Worm (Caenorhabditis elegans) whole organism, late embryonic: ENCODE results near the gene bath-47.

Source experiments
- C08G9.2 ChIP-seq: sonication (generic microtip); optimal IDR thresholded peaks from 2 replicates; lab custom pipeline; 2016; ENCODE audit warnings: mild to moderate bottlenecking, missing genetic modification characterization, moderate library complexity, missing compliant biosample characterization
- C38D4.7 ChIP-seq: fragments of 200-800 bp; sonication (Bioruptor generic); optimal IDR thresholded peaks from 2 replicates; lab custom pipeline; 2018; ENCODE audit warnings: mild to moderate bottlenecking, missing genetic modification characterization, moderate library complexity, missing compliant biosample characterization
- K02D7.2 ChIP-seq: sonication (generic microtip); optimal IDR thresholded peaks from 2 replicates; lab custom pipeline; 2017; ENCODE audit warnings: mild to moderate bottlenecking, missing genetic modification characterization, missing compliant biosample characterization
- K09A11.1 ChIP-seq: sonication (generic microtip); optimal IDR thresholded peaks from 2 replicates; lab custom pipeline; 2017; ENCODE audit warnings: antibody characterized with exemption, mild to moderate bottlenecking, missing genetic modification characterization, missing compliant biosample characterization; ENCODE audit not compliant: insufficient read depth
- T23F11.4 ChIP-seq: fragments of 200-800 bp; sonication (Bioruptor generic); optimal IDR thresholded peaks from 2 replicates; lab custom pipeline; 2018; ENCODE audit warnings: mild to moderate bottlenecking, missing genetic modification characterization, missing compliant biosample characterization
- Y22D7AL.16 ChIP-seq: sonication (generic microtip); optimal IDR thresholded peaks from 2 replicates; lab custom pipeline; 2016; ENCODE audit warnings: missing genetic modification characterization, missing compliant biosample characterization
- ama-1 ChIP-seq: fragments of 150-350 bp; optimal IDR thresholded peaks from 2 replicates; lab custom pipeline; 2014
- ceh-14 ChIP-seq: sonication (generic microtip); optimal IDR thresholded peaks from 2 replicates; lab custom pipeline; 2016; ENCODE audit warnings: missing genotype, missing genetic modification characterization, missing compliant biosample characterization
- ceh-18 ChIP-seq: sonication (generic microtip); optimal IDR thresholded peaks from 2 replicates; lab custom pipeline; 2016; ENCODE audit warnings: missing genetic modification characterization, missing compliant biosample characterization
- ceh-24 ChIP-seq: sonication (generic microtip); optimal IDR thresholded peaks from 2 replicates; lab custom pipeline; 2016; ENCODE audit warnings: mild to moderate bottlenecking, missing genetic modification characterization, missing compliant biosample characterization
- che-1 ChIP-seq: sonication (generic microtip); optimal IDR thresholded peaks from 2 replicates; lab custom pipeline; 2016; ENCODE audit warnings: mild to moderate bottlenecking, missing genetic modification characterization, missing compliant biosample characterization
- dmd-4 ChIP-seq: sonication (generic microtip); optimal IDR thresholded peaks from 2 replicates; lab custom pipeline; 2016; ENCODE audit warnings: borderline replicate concordance, missing genetic modification characterization, missing compliant biosample characterization
- dve-1 ChIP-seq: sonication (generic microtip); optimal IDR thresholded peaks from 2 replicates; lab custom pipeline; 2017; ENCODE audit warnings: antibody characterized with exemption, mild to moderate bottlenecking, missing genetic modification characterization, missing compliant biosample characterization
- elt-2 ChIP-seq: sonication (generic microtip); optimal IDR thresholded peaks from 2 replicates; lab custom pipeline; 2016; ENCODE audit warnings: missing genetic modification reagents, missing genetic modification characterization, missing compliant biosample characterization
- elt-4 ChIP-seq: sonication (generic microtip); optimal IDR thresholded peaks from 2 replicates; lab custom pipeline; 2016; ENCODE audit warnings: missing genetic modification characterization, missing compliant biosample characterization
- ets-4 ChIP-seq: sonication (generic microtip); optimal IDR thresholded peaks from 2 replicates; lab custom pipeline; 2016; ENCODE audit warnings: missing genetic modification characterization, missing compliant biosample characterization
- fkh-6 ChIP-seq: sonication (generic microtip); optimal IDR thresholded peaks from 2 replicates; lab custom pipeline; 2016; ENCODE audit warnings: missing genetic modification characterization, missing compliant biosample characterization
- gmeb-2 ChIP-seq: sonication (generic microtip); optimal IDR thresholded peaks from 2 replicates; lab custom pipeline; 2016; ENCODE audit warnings: missing genetic modification characterization, inconsistent platforms, missing compliant biosample characterization
- hlh-13 ChIP-seq: fragments of 200-800 bp; sonication (Bioruptor generic); optimal IDR thresholded peaks from 2 replicates; lab custom pipeline; 2018; ENCODE audit warnings: mild to moderate bottlenecking, missing genetic modification characterization, missing compliant biosample characterization
- hlh-15 ChIP-seq: sonication (generic microtip); optimal IDR thresholded peaks from 2 replicates; lab custom pipeline; 2016; ENCODE audit warnings: missing genetic modification characterization, missing compliant biosample characterization
- hlh-30 ChIP-seq: sonication (generic microtip); optimal IDR thresholded peaks from 2 replicates; lab custom pipeline; 2017; ENCODE audit warnings: antibody characterized with exemption, missing genetic modification characterization, missing compliant biosample characterization; ENCODE audit not compliant: insufficient read depth
- hlh-8 ChIP-seq: sonication (generic microtip); optimal IDR thresholded peaks from 2 replicates; lab custom pipeline; 2016; ENCODE audit warnings: missing genotype, missing genetic modification characterization, missing compliant biosample characterization
- lin-11 ChIP-seq: fragments of 200-800 bp; sonication (Bioruptor generic); optimal IDR thresholded peaks from 2 replicates; lab custom pipeline; 2018; ENCODE audit warnings: mild to moderate bottlenecking, missing genetic modification characterization, missing compliant biosample characterization
- madf-2 ChIP-seq: sonication (generic microtip); optimal IDR thresholded peaks from 2 replicates; lab custom pipeline; 2017; ENCODE audit warnings: missing genetic modification characterization, missing compliant biosample characterization
- mec-3 ChIP-seq: sonication (generic microtip); optimal IDR thresholded peaks from 2 replicates; lab custom pipeline; 2016; ENCODE audit warnings: borderline replicate concordance, missing genetic modification characterization, missing compliant biosample characterization
- nhr-232 ChIP-seq: sonication (generic microtip); optimal IDR thresholded peaks from 2 replicates; lab custom pipeline; 2016; ENCODE audit warnings: missing genetic modification characterization, missing compliant biosample characterization
- npax-4 ChIP-seq: sonication (generic microtip); optimal IDR thresholded peaks from 2 replicates; lab custom pipeline; 2016; ENCODE audit warnings: missing genetic modification characterization, missing compliant biosample characterization
- pat-9 ChIP-seq: fragments of 200-800 bp; sonication (Bioruptor generic); optimal IDR thresholded peaks from 2 replicates; lab custom pipeline; 2018; ENCODE audit warnings: mild to moderate bottlenecking, missing genetic modification characterization, moderate library complexity, missing compliant biosample characterization
- pha-2 ChIP-seq: sonication (generic microtip); optimal IDR thresholded peaks from 2 replicates; lab custom pipeline; 2017; ENCODE audit warnings: mild to moderate bottlenecking, missing genetic modification characterization, missing compliant biosample characterization
- pha-4 ChIP-seq: fragments of 150-350 bp; optimal IDR thresholded peaks from 2 replicates; lab custom pipeline; 2018; ENCODE audit warnings: missing biosample characterization, missing genetic modification reagents, missing genetic modification characterization
- pros-1 ChIP-seq: fragments of 150-350 bp; optimal IDR thresholded peaks from 2 replicates; lab custom pipeline; 2014; ENCODE audit warnings: missing biosample characterization, missing genetic modification reagents, missing genetic modification characterization
- rnt-1 ChIP-seq: sonication (generic microtip); optimal IDR thresholded peaks from 2 replicates; lab custom pipeline; 2016; ENCODE audit warnings: missing genetic modification characterization, missing compliant biosample characterization
- sox-2 ChIP-seq: fragments of 200-800 bp; sonication (Bioruptor generic); IDR thresholded peaks from 2 replicates; pipeline ENCODE4 v1.3.6; 2022; ENCODE audit warnings: missing genetic modification reagents, missing genetic modification characterization, missing compliant biosample characterization
- sox-4 ChIP-seq: sonication (generic microtip); optimal IDR thresholded peaks from 2 replicates; lab custom pipeline; 2017; ENCODE audit warnings: mild to moderate bottlenecking, missing genetic modification characterization, inconsistent platforms, missing compliant biosample characterization
- unc-3 ChIP-seq, 2 experiments: fragments of 200-800 bp in 1 of 2; sonication (Bioruptor generic) in 1 of 2; sonication (generic microtip) in 1 of 2; conservative IDR thresholded peaks in 1 of 2; optimal IDR thresholded peaks in 1 of 2; 2 replicates each; pipeline versions ENCODE4 v1.3.6 to Lab custom; 2016 to 2022; ENCODE audit warnings: missing compliant biosample characterization in 2 of 2, missing genetic modification characterization in 2 of 2, missing genetic modification reagents in 1 of 2
- unc-42 ChIP-seq: sonication (generic microtip); optimal IDR thresholded peaks from 2 replicates; lab custom pipeline; 2016; ENCODE audit warnings: missing genotype, missing genetic modification characterization, missing compliant biosample characterization
- unc-55 ChIP-seq: sonication (generic microtip); optimal IDR thresholded peaks from 2 replicates; lab custom pipeline; 2017; ENCODE audit warnings: missing biosample characterization, missing genetic modification reagents, missing genetic modification characterization
- zip-5 ChIP-seq: sonication (generic microtip); optimal IDR thresholded peaks from 2 replicates; lab custom pipeline; 2016; ENCODE audit warnings: missing genetic modification characterization, missing compliant biosample characterization

The bath-47 gene

ce11 chrII:1618948-1619347 lies 17.3 kb downstream of the bath-47 start, which contains the start of gene fbxa-166:
Gene fbxa-166 (minus strand): TSS chrII:1619048.
- TF ChIP-seq ceh-14 (tag; lab: Kevin White, UChicago) (no peak), unc-3 (GFP tag; conservative IDR thresholded peaks at IDR 0.05; lab: Robert Waterston, UW) (no peak), unc-3 (tag; optimal IDR thresholded peaks at IDR 0.05; lab: Kevin White, UChicago) (no peak), hlh-8 (no peak), ama-1 (lab: Kevin White, UChicago) (no peak), lin-11 (tag; lab: Kevin White, UChicago) (no peak), Y22D7AL.16 (tag; lab: Kevin White, UChicago) (no peak), elt-4 (tag; lab: Kevin White, UChicago) (no peak), madf-2 (no peak), zip-5 (no peak), C08G9.2 (tag; lab: Kevin White, UChicago) (no peak), pha-2 (tag; lab: Kevin White, UChicago) (no peak), dmd-4 (tag; lab: Kevin White, UChicago) (no peak)

ce11 chrII:1621180-1621579 lies 19.6 kb downstream of the bath-47 start, which contains the start of gene fbxa-158:
Gene fbxa-158 (minus strand): TSS chrII:1621280.
- TF ChIP-seq che-1 (no peak), K09A11.1 (tag; lab: Kevin White, UChicago) (no peak), unc-42 (tag; lab: Kevin White, UChicago) (no peak), hlh-15 (tag; lab: Kevin White, UChicago) (no peak), hlh-13 (GFP tag; lab: Kevin White, UChicago) (no peak), sox-2 (GFP tag; lab: Robert Waterston, UW) (no peak), ceh-18 (tag; lab: Kevin White, UChicago) (no peak), C38D4.7 (no peak), gmeb-2 (no peak), hlh-30 (no peak), ets-4 (tag; lab: Kevin White, UChicago) (no peak)

- TF ChIP-seq elt-2 (tag; lab: Kevin White, UChicago) = peak; percentile 46
- no peak for TF ChIP-seq npax-4 (tag; lab: Kevin White, UChicago)
Measured at ce11 chrII:1621795-1622194, 20.2 kb downstream of the bath-47 start.

- TF ChIP-seq C38D4.7 = no peak
- TF ChIP-seq unc-55 (GFP tag; lab: Kevin White, UChicago) = no peak
- TF ChIP-seq fkh-6 (tag; lab: Kevin White, UChicago) = no peak
- no peak for TF ChIP-seq K02D7.2 (tag; lab: Kevin White, UChicago)
- no peak for TF ChIP-seq ceh-24 (tag; lab: Kevin White, UChicago)
- no peak for TF ChIP-seq elt-2 (tag; lab: Kevin White, UChicago)
- no peak for TF ChIP-seq sox-4 (tag; lab: Kevin White, UChicago)
- no peak for TF ChIP-seq hlh-8
- TF ChIP-seq pat-9 = no peak
- TF ChIP-seq hlh-30 = no peak
- TF ChIP-seq T23F11.4 (GFP tag; lab: Kevin White, UChicago) = no peak
- TF ChIP-seq dve-1 (tag; lab: Kevin White, UChicago) = no peak
Measured at ce11 chrII:1624572-1624971, 23.0 kb downstream of the bath-47 start, which contains the start of gene fbxa-160. Gene fbxa-160 (minus strand): TSS chrII:1624672.

ce11 chrII:1625666-1626065 lies 24.1 kb downstream of the bath-47 start, which contains the start of gene C08E3.14:
Gene C08E3.14 (plus strand): TSS chrII:1625966.
- no peak for TF ChIP-seq gmeb-2
- TF ChIP-seq pros-1 (tag; lab: Kevin White, UChicago) = no peak
- no peak for TF ChIP-seq mec-3 (tag; lab: Kevin White, UChicago)
- TF ChIP-seq K09A11.1 (tag; lab: Kevin White, UChicago) = no peak
- no peak for TF ChIP-seq pha-4 (tag; lab: Kevin White, UChicago)
- TF ChIP-seq T23F11.4 (GFP tag; lab: Kevin White, UChicago) = no peak
- TF ChIP-seq rnt-1 (tag; lab: Kevin White, UChicago) = no peak
- TF ChIP-seq elt-2 (tag; lab: Kevin White, UChicago) = no peak
- no peak for TF ChIP-seq nhr-232 (tag; lab: Kevin White, UChicago)
- TF ChIP-seq, all 69 proteins: peak for 0
